Worm (Caenorhabditis elegans): ENCODE measurements around the gene ubc-9.

ubc-9 gene

ce11 chrIV:4623852-4624251 lies 27.0 kb upstream of the ubc-9 start:
- peak; percentile 84 for TF ChIP-seq zfh-2 (GFP tag; conservative IDR thresholded peaks at IDR 0.05)
- TF ChIP-seq egrh-3 (GFP tag; IDR thresholded peaks at IDR 0.05) = peak; percentile 62; the same call in 1 of the 2 replicates
- TF ChIP-seq hmg-1.2 (GFP tag; IDR thresholded peaks at IDR 0.05) = no peak

ce11 chrIV:4633393-4633792 lies 17.5 kb upstream of the ubc-9 start, which contains the start of gene R105.1:
Gene R105.1, plus strand, starts transcription at chrIV:4633693.
- TF ChIP-seq madf-8 (GFP tag; conservative IDR thresholded peaks at IDR 0.05) (no peak), egrh-3 (GFP tag; IDR thresholded peaks at IDR 0.05) (no peak), dpl-1 (GFP tag; optimal IDR thresholded peaks at IDR 0.05) (no peak), nfyb-1 (GFP tag; IDR thresholded peaks at IDR 0.05) (no peak), egl-18 (GFP tag; IDR thresholded peaks at IDR 0.05) (no peak), K11D2.4 (GFP tag; IDR thresholded peaks at IDR 0.05) (no peak), F39B2.1 (GFP tag; IDR thresholded peaks at IDR 0.05) (no peak)

ce11 chrIV:4636001-4636400 lies 14.8 kb upstream of the ubc-9 start, which contains the start of gene R105.5:
Gene R105.5, plus strand, starts transcription at chrIV:4636301.
- TF ChIP-seq egl-44 (GFP tag; IDR thresholded peaks at IDR 0.05) = no peak
- TF ChIP-seq aptf-2 (GFP tag; conservative IDR thresholded peaks at IDR 0.05) = no peak
- TF ChIP-seq attf-6 (GFP tag; IDR thresholded peaks at IDR 0.05) = no peak
- no peak for TF ChIP-seq tlf-1 (GFP tag; optimal IDR thresholded peaks at IDR 0.05)
- TF ChIP-seq ztf-6 (GFP tag; IDR thresholded peaks at IDR 0.05) = no peak
- TF ChIP-seq ceh-40 (GFP tag; IDR thresholded peaks at IDR 0.05) = no peak
- TF ChIP-seq ceh-79 (tag; optimal IDR thresholded peaks at IDR 0.05) = no peak
- TF ChIP-seq F33H1.4 (GFP tag; IDR thresholded peaks at IDR 0.05) = no peak
- no peak for TF ChIP-seq C17E4.6 (GFP tag; IDR thresholded peaks at IDR 0.05)
- no peak for TF ChIP-seq die-1 (tag; optimal IDR thresholded peaks at IDR 0.05)
- TF ChIP-seq tbp1 (GFP tag; optimal IDR thresholded peaks at IDR 0.05) = no peak
- no peak for TF ChIP-seq tbx-9 (tag; optimal IDR thresholded peaks at IDR 0.05; ENCODE audit: borderline replicate concordance)
- no peak for TF ChIP-seq repo-1 (tag; optimal IDR thresholded peaks at IDR 0.05)
- TF ChIP-seq nhr-120 (GFP tag; IDR thresholded peaks at IDR 0.05) = no peak

- no peak for TF ChIP-seq gei-17 (GFP tag; optimal IDR thresholded peaks at IDR 0.05)
- TF ChIP-seq C06A6.2 (GFP tag; conservative IDR thresholded peaks at IDR 0.05) = no peak
- no peak for TF ChIP-seq let-607 (tag; optimal IDR thresholded peaks at IDR 0.05)
- no peak for TF ChIP-seq F57A8.1 (GFP tag; optimal IDR thresholded peaks at IDR 0.05)
- TF ChIP-seq ztf-28 (GFP tag; IDR thresholded peaks at IDR 0.05) = 0 out of 2 replicates have a peak, but pooled peaks have one; percentile 41
- no peak for TF ChIP-seq ccch-3 (GFP tag; optimal IDR thresholded peaks at IDR 0.05)
- no peak for TF ChIP-seq hrde-1 (tag; optimal IDR thresholded peaks at IDR 0.05; ENCODE audit: borderline replicate concordance)
- TF ChIP-seq lin-26 (GFP tag; IDR thresholded peaks at IDR 0.05) = 0 out of 2 replicates have a peak, but pooled peaks have one; percentile 13
- no peak for TF ChIP-seq dpff-1 (tag; optimal IDR thresholded peaks at IDR 0.05)
- no peak for TF ChIP-seq madf-10 (tag; optimal IDR thresholded peaks at IDR 0.05)
- TF ChIP-seq attf-5 (GFP tag; optimal IDR thresholded peaks at IDR 0.05) = no peak
- TF ChIP-seq ceh-79 (tag; optimal IDR thresholded peaks at IDR 0.05) = no peak
- no peak for TF ChIP-seq die-1 (tag; optimal IDR thresholded peaks at IDR 0.05)
- no peak for TF ChIP-seq F39B2.1 (GFP tag; IDR thresholded peaks at IDR 0.05)
- no peak for TF ChIP-seq Y95B8A.8 (GFP tag; IDR thresholded peaks at IDR 0.05)
- no peak for TF ChIP-seq K11D2.4 (GFP tag; IDR thresholded peaks at IDR 0.05)
These were observed 13.0 kb upstream of the ubc-9 start, which contains the start of gene F19C7.8 for ce11 chrIV:4637840-4638239. Gene F19C7.8, minus strand, starts transcription at chrIV:4638095.

Measured in whole organism, young adult.